Worm (Caenorhabditis elegans) whole organism, young adult: Measurements from ENCODE around the gene tag-335.

ENCODE experiments used
- Y53G8AR.9 ChIP-seq: fragments of 200-800 bp; sonication (Bioruptor generic); conservative IDR thresholded peaks from 2 replicates; pipeline ENCODE4 v1.3.6; 2022; ENCODE audit warnings: missing genetic modification reagents, missing genetic modification characterization, missing compliant biosample characterization
- ama-1 ChIP-seq, 3 experiments: fragments of 150-350 bp in 1 of 3; sonication (generic microtip) in 2 of 3; optimal IDR thresholded peaks; 2 replicates each; lab custom pipeline; 2014 to 2018; ENCODE audit warnings: missing biosample characterization in 2 of 3, missing genetic modification characterization in 2 of 3, missing genetic modification reagents in 2 of 3
- nfya-2 ChIP-seq: fragments of 200-800 bp; sonication (Bioruptor generic); IDR thresholded peaks from 2 replicates; pipeline ENCODE4 v1.3.6; 2022; ENCODE audit warnings: missing genetic modification reagents, missing genetic modification characterization, missing compliant biosample characterization
- nhr-27 ChIP-seq: fragments of 200-800 bp; sonication (Bioruptor generic); optimal IDR thresholded peaks from 2 replicates; lab custom pipeline; 2018; ENCODE audit warnings: mild to moderate bottlenecking, missing genetic modification characterization, moderate library complexity, missing compliant biosample characterization

DNA sequence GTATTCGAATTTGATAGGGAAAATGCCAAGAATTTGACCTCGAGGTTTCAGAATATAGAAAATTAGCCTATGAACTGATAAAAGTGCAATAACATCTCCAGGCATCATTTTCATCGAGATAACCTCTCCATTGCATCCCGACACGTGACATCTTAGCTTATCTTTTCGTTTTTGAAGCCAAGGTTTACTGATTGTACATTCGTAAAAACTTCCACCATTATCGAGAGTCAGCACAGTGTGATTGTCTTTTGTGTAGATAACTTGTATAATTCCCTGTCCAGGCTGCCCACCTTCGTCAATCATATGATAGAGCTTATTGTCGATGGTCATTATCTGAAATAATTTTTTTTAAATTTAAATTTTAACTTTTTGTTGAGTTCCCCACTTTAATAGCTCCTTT is 4.0 kb downstream of the tag-335 start:
- no peak for TF ChIP-seq nhr-27
- TF ChIP-seq ama-1 (optimal IDR thresholded peaks at IDR 0.05; lab: Kevin White, UChicago): no peak
- TF ChIP-seq ama-1 (GFP tag; optimal IDR thresholded peaks at IDR 0.05; lab: Kevin White, UChicago): no peak
- TF ChIP-seq nfya-2 (GFP tag; lab: Robert Waterston, UW): no peak
- TF ChIP-seq Y53G8AR.9 (GFP tag; lab: Robert Waterston, UW): no peak
